Worm (Caenorhabditis elegans) whole organism, L4 larva: ENCODE data around the gene oac-3.

ENCODE experiments used
- F10B5.3 ChIP-seq: sonication (generic microtip); optimal IDR thresholded peaks from 2 replicates; lab custom pipeline; 2016; ENCODE audit warnings: mild to moderate bottlenecking, missing genetic modification characterization, missing compliant biosample characterization
- R02D3.7 ChIP-seq: fragments of 150-350 bp; sonication (generic microtip); optimal IDR thresholded peaks from 3 replicates; lab custom pipeline; 2014; ENCODE audit warnings: missing biosample characterization, missing genetic modification characterization
- T26A8.4 ChIP-seq: fragments of 200-800 bp; sonication (Bioruptor generic); IDR thresholded peaks from 2 replicates; pipeline ENCODE4 v1.3.6; 2022; ENCODE audit warnings: missing genetic modification characterization, missing compliant biosample characterization
- Y48G9A.11 ChIP-seq: fragments of 200-800 bp; sonication (Bioruptor generic); IDR thresholded peaks from 2 replicates; pipeline ENCODE4 v1.3.6; 2022; ENCODE audit warnings: missing genetic modification reagents, missing genetic modification characterization, missing compliant biosample characterization
- ZK337.2 ChIP-seq: fragments of 200-800 bp; sonication (Bioruptor generic); IDR thresholded peaks from 2 replicates; pipeline ENCODE4 v1.3.6; 2022; ENCODE audit warnings: missing genetic modification reagents, missing genetic modification characterization, missing compliant biosample characterization
- aly-2 ChIP-seq: sonication (generic microtip); optimal IDR thresholded peaks from 2 replicates; lab custom pipeline; 2018; ENCODE audit warnings: missing biosample characterization, missing genetic modification characterization
- ama-1 ChIP-seq: fragments of 150-350 bp; optimal IDR thresholded peaks from 2 replicates; lab custom pipeline; 2014; ENCODE audit warnings: inconsistent platforms, mixed read lengths
- arid-1 ChIP-seq: fragments of 200-800 bp; sonication (Bioruptor generic); conservative IDR thresholded peaks from 2 replicates; pipeline ENCODE4 v1.3.6; 2022; ENCODE audit warnings: missing genetic modification reagents, missing genetic modification characterization, missing compliant biosample characterization
- attf-4 ChIP-seq: sonication (generic microtip); optimal IDR thresholded peaks from 3 replicates; lab custom pipeline; 2017; ENCODE audit warnings: missing biosample characterization, missing genetic modification characterization
- ceh-28 ChIP-seq: fragments of 150-350 bp; optimal IDR thresholded peaks from 2 replicates; lab custom pipeline; 2014; ENCODE audit warnings: missing biosample characterization, missing genetic modification reagents, missing genetic modification characterization
- ceh-62 ChIP-seq: sonication (generic microtip); optimal IDR thresholded peaks from 2 replicates; lab custom pipeline; 2017; ENCODE audit warnings: missing biosample characterization, missing genetic modification characterization
- ces-1 ChIP-seq: fragments of 150-350 bp; sonication (generic microtip); optimal IDR thresholded peaks from 4 replicates; lab custom pipeline; 2014; ENCODE audit warnings: missing biosample characterization, missing genetic modification reagents, missing genetic modification characterization
- cey-2 ChIP-seq: sonication (generic microtip); optimal IDR thresholded peaks from 3 replicates; lab custom pipeline; 2017; ENCODE audit warnings: missing genetic modification characterization, mild to moderate bottlenecking, missing compliant biosample characterization, antibody characterized with exemption, borderline replicate concordance; ENCODE audit not compliant: insufficient read depth
- ctbp-1 ChIP-seq: fragments of 200-800 bp; sonication (Bioruptor generic); IDR thresholded peaks from 2 replicates; pipeline ENCODE4 v1.3.6; 2022; ENCODE audit warnings: missing genetic modification reagents, missing genetic modification characterization, missing compliant biosample characterization
- daf-19 ChIP-seq: fragments of 200-800 bp; sonication (Bioruptor generic); conservative IDR thresholded peaks from 2 replicates; pipeline ENCODE4 v1.3.6; 2022; ENCODE audit warnings: missing genetic modification characterization, missing compliant biosample characterization
- daf-8 ChIP-seq: fragments of 200-800 bp; sonication (Bioruptor generic); IDR thresholded peaks from 2 replicates; pipeline ENCODE4 v1.3.6; 2022; ENCODE audit warnings: missing genetic modification characterization, missing compliant biosample characterization
- dmd-6 ChIP-seq: fragments of 200-800 bp; sonication (Bioruptor generic); IDR thresholded peaks from 2 replicates; pipeline ENCODE4 v1.3.6; 2022; ENCODE audit warnings: missing genetic modification reagents, missing genetic modification characterization, missing compliant biosample characterization
- dmd-8 ChIP-seq: fragments of 200-800 bp; sonication (Bioruptor generic); IDR thresholded peaks from 2 replicates; pipeline ENCODE4 v1.3.6; 2022; ENCODE audit warnings: missing genetic modification characterization, missing compliant biosample characterization
- duxl-1 ChIP-seq: sonication (generic microtip); optimal IDR thresholded peaks from 2 replicates; lab custom pipeline; 2016; ENCODE audit warnings: mild to moderate bottlenecking, missing genetic modification characterization, moderate library complexity, missing compliant biosample characterization; ENCODE audit not compliant: poor library complexity
- egl-27 ChIP-seq: sonication (generic microtip); optimal IDR thresholded peaks from 3 replicates; lab custom pipeline; 2017; ENCODE audit warnings: missing biosample characterization, missing genetic modification reagents, missing genetic modification characterization
- fos-1 ChIP-seq: fragments of 150-350 bp; optimal IDR thresholded peaks from 2 replicates; lab custom pipeline; 2014; ENCODE audit warnings: missing biosample characterization, missing genetic modification characterization
- hif-1 ChIP-seq, 2 experiments: sonication (generic microtip); optimal IDR thresholded peaks; 2 replicates each; lab custom pipeline; 2016 to 2017; ENCODE audit warnings: missing compliant biosample characterization in 2 of 2, missing genetic modification characterization in 2 of 2, missing genetic modification reagents in 2 of 2, missing genotype in 2 of 2, mild to moderate bottlenecking in 1 of 2
- hlh-11 ChIP-seq: fragments of 200-800 bp; sonication (Bioruptor generic); optimal IDR thresholded peaks from 2 replicates; lab custom pipeline; 2018; ENCODE audit warnings: mild to moderate bottlenecking, missing genetic modification characterization, missing compliant biosample characterization
- jun-1 ChIP-seq: fragments of 150-350 bp; optimal IDR thresholded peaks from 2 replicates; lab custom pipeline; 2014; ENCODE audit warnings: missing biosample characterization, missing genetic modification reagents, missing genetic modification characterization
- lin-1 ChIP-seq: fragments of 200-800 bp; sonication (Bioruptor generic); IDR thresholded peaks from 2 replicates; pipeline ENCODE4 v1.3.6; 2022; ENCODE audit warnings: missing genetic modification reagents, missing genetic modification characterization, missing compliant biosample characterization
- lin-13 ChIP-seq: fragments of 150-350 bp; optimal IDR thresholded peaks from 2 replicates; lab custom pipeline; 2014; ENCODE audit warnings: missing biosample characterization, missing genetic modification reagents, missing genetic modification characterization
- lin-15B ChIP-seq: fragments of 150-350 bp; sonication (generic microtip); optimal IDR thresholded peaks from 3 replicates; lab custom pipeline; 2014; ENCODE audit warnings: missing biosample characterization, missing genetic modification characterization
- lin-29 ChIP-seq: fragments of 200-800 bp; sonication (Bioruptor generic); IDR thresholded peaks from 2 replicates; pipeline ENCODE4 v1.3.6; 2022; ENCODE audit warnings: missing genetic modification reagents, missing genetic modification characterization, missing compliant biosample characterization
- lin-39 ChIP-seq: fragments of 150-350 bp; optimal IDR thresholded peaks from 2 replicates; lab custom pipeline; 2014; ENCODE audit warnings: missing biosample characterization, missing genetic modification reagents, missing genetic modification characterization
- lsy-2 ChIP-seq, 2 experiments: fragments of 150-350 bp in 1 of 2; sonication (generic microtip) in 1 of 2; optimal IDR thresholded peaks; 2 replicates each; lab custom pipeline; 2014 to 2017; ENCODE audit warnings: missing biosample characterization in 2 of 2, missing genetic modification characterization in 2 of 2
- mep-1 ChIP-seq: fragments of 150-350 bp; sonication (generic microtip); optimal IDR thresholded peaks from 3 replicates; lab custom pipeline; 2014; ENCODE audit warnings: missing biosample characterization, missing genetic modification characterization
- mes-2 ChIP-seq: sonication (generic microtip); optimal IDR thresholded peaks from 2 replicates; lab custom pipeline; 2016; ENCODE audit warnings: missing genotype, mild to moderate bottlenecking, missing genetic modification characterization, missing compliant biosample characterization; ENCODE audit not compliant: poor library complexity, severe bottlenecking
- mxl-3 ChIP-seq: fragments of 200-800 bp; sonication (Bioruptor generic); optimal IDR thresholded peaks from 2 replicates; lab custom pipeline; 2018; ENCODE audit warnings: mild to moderate bottlenecking, missing genetic modification characterization, missing compliant biosample characterization
- nhr-10 ChIP-seq: fragments of 150-350 bp; optimal IDR thresholded peaks from 2 replicates; lab custom pipeline; 2014; ENCODE audit warnings: missing biosample characterization, missing genetic modification characterization
- nhr-11 ChIP-seq: fragments of 150-350 bp; optimal IDR thresholded peaks from 2 replicates; lab custom pipeline; 2014; ENCODE audit warnings: missing biosample characterization, missing genetic modification characterization
- nhr-111 ChIP-seq: fragments of 200-800 bp; sonication (Bioruptor generic); optimal IDR thresholded peaks from 2 replicates; lab custom pipeline; 2018; ENCODE audit warnings: mild to moderate bottlenecking, missing genetic modification characterization, missing compliant biosample characterization
- nhr-25 ChIP-seq: sonication (generic microtip); optimal IDR thresholded peaks from 2 replicates; lab custom pipeline; 2017; ENCODE audit warnings: missing genetic modification characterization, mild to moderate bottlenecking, missing compliant biosample characterization, antibody characterized with exemption, moderate library complexity, borderline replicate concordance; ENCODE audit not compliant: insufficient read depth
- nhr-28 ChIP-seq: fragments of 150-350 bp; optimal IDR thresholded peaks from 2 replicates; lab custom pipeline; 2014; ENCODE audit warnings: missing biosample characterization, missing genetic modification characterization
- nhr-41 ChIP-seq: fragments of 200-800 bp; sonication (Bioruptor generic); IDR thresholded peaks from 2 replicates; pipeline ENCODE4 v1.3.6; 2022; ENCODE audit warnings: missing genetic modification reagents, missing genetic modification characterization, missing compliant biosample characterization
- nhr-42 ChIP-seq: fragments of 200-800 bp; sonication (Bioruptor generic); IDR thresholded peaks from 2 replicates; pipeline ENCODE4 v1.3.6; 2022; ENCODE audit warnings: missing genetic modification characterization, missing compliant biosample characterization
- pha-4 ChIP-seq, 2 experiments: fragments of 150-350 bp in 1 of 2; fragments of 200-800 bp in 1 of 2; sonication (Bioruptor generic) in 1 of 2; IDR thresholded peaks in 1 of 2; optimal IDR thresholded peaks in 1 of 2; 2 replicates each; pipeline versions ENCODE4 v1.3.6 to Lab custom; 2014 to 2022; ENCODE audit warnings: missing genetic modification characterization in 2 of 2, missing genetic modification reagents in 2 of 2, missing biosample characterization in 1 of 2, missing compliant biosample characterization in 1 of 2
- php-3 ChIP-seq: fragments of 200-800 bp; sonication (Bioruptor generic); IDR thresholded peaks from 2 replicates; pipeline ENCODE4 v1.3.6; 2022; ENCODE audit warnings: missing genetic modification reagents, missing genetic modification characterization, missing compliant biosample characterization
- pqm-1 ChIP-seq: sonication (generic microtip); optimal IDR thresholded peaks from 2 replicates; lab custom pipeline; 2017; ENCODE audit warnings: missing biosample characterization, missing genetic modification characterization
- saeg-2 ChIP-seq: fragments of 200-800 bp; sonication (Bioruptor generic); IDR thresholded peaks from 2 replicates; pipeline ENCODE4 v1.3.6; 2022; ENCODE audit warnings: missing genetic modification reagents, missing genetic modification characterization, missing compliant biosample characterization
- set-16 ChIP-seq: fragments of 200-800 bp; sonication (Bioruptor generic); IDR thresholded peaks from 2 replicates; pipeline ENCODE4 v1.3.6; 2022; ENCODE audit warnings: missing genetic modification reagents, missing genetic modification characterization, missing compliant biosample characterization
- snpc-1.2 ChIP-seq: fragments of 200-800 bp; sonication (Bioruptor generic); IDR thresholded peaks from 2 replicates; pipeline ENCODE4 v1.3.6; 2022; ENCODE audit warnings: missing genetic modification reagents, missing genetic modification characterization, missing compliant biosample characterization
- unc-62 ChIP-seq, 3 experiments: fragments of 150-350 bp in 1 of 3; sonication (generic microtip); optimal IDR thresholded peaks in 2 of 3; peaks in 1 of 3; 1 replicate in 1 of 3; 2 replicates in 2 of 3; lab custom pipeline; 2014 to 2017; ENCODE audit warnings: missing biosample characterization in 3 of 3, missing genetic modification characterization in 3 of 3, missing genetic modification reagents in 3 of 3, missing genotype in 1 of 3
- zag-1 ChIP-seq: fragments of 150-350 bp; optimal IDR thresholded peaks from 2 replicates; lab custom pipeline; 2014; ENCODE audit warnings: missing biosample characterization, missing genetic modification characterization
- zfp-2 ChIP-seq: sonication (generic microtip); optimal IDR thresholded peaks from 2 replicates; lab custom pipeline; 2016; ENCODE audit warnings: mild to moderate bottlenecking, missing genetic modification characterization, missing compliant biosample characterization
- ztf-11 ChIP-seq: fragments of 150-350 bp; optimal IDR thresholded peaks from 2 replicates; lab custom pipeline; 2014; ENCODE audit warnings: missing biosample characterization, missing genetic modification characterization

oac-3 gene

ce11 chrV:13909400-13909799 is 10.1 kb downstream of the oac-3 start, which contains the start of gene C06B3.7 (continued):
- TF ChIP-seq ZK337.2 (GFP tag; lab: Robert Waterston, UW) = no peak
- no peak for TF ChIP-seq Y48G9A.11 (GFP tag; lab: Robert Waterston, UW)
- no peak for TF ChIP-seq dmd-8
- peak; percentile 57 for TF ChIP-seq pqm-1 (tag; lab: Kevin White, UChicago)
- peak; percentile 65 for TF ChIP-seq cey-2
- 0 out of 2 replicates have a peak, but pooled peaks have one; percentile 10 for TF ChIP-seq saeg-2 (GFP tag; lab: Robert Waterston, UW)
- peak; percentile 16; the same call in 1 of the 2 replicates for TF ChIP-seq lin-1 (GFP tag; lab: Robert Waterston, UW)
- TF ChIP-seq nhr-42 (GFP tag; lab: Robert Waterston, UW) = no peak
- no peak for TF ChIP-seq lin-15B
- peak; percentile 78 for TF ChIP-seq nhr-10 (tag; lab: Kevin White, UChicago)
- peak; percentile 95 for TF ChIP-seq nhr-28 (tag; lab: Kevin White, UChicago)
- 0 out of 2 replicates have a peak, but pooled peaks have one; percentile 29 for TF ChIP-seq T26A8.4 (GFP tag; lab: Robert Waterston, UW)
- TF ChIP-seq daf-19 (GFP tag; lab: Robert Waterston, UW) = no peak
- TF ChIP-seq nhr-11 (tag; lab: Kevin White, UChicago) = peak; percentile 98
- TF ChIP-seq mxl-3 (GFP tag; lab: Kevin White, UChicago) = peak; percentile 47
- peak in 1 of 2 experiments; percentile 71 for TF ChIP-seq hif-1 (tag; optimal IDR thresholded peaks at IDR 0.05; lab: Kevin White, UChicago)
- TF ChIP-seq lsy-2 (tag; optimal IDR thresholded peaks at IDR 0.05; lab: Kevin White, UChicago) = peak; percentile 63 to 88
- TF ChIP-seq ceh-28 (tag; lab: Kevin White, UChicago) = no peak
- peak; percentile 92 for TF ChIP-seq php-3
- no peak for TF ChIP-seq ztf-11 (tag; lab: Kevin White, UChicago)
- peak; percentile 96 for TF ChIP-seq hlh-11 (tag; lab: Kevin White, UChicago)
- no peak for TF ChIP-seq ceh-62 (tag; lab: Kevin White, UChicago)
- peak; percentile 30; the same call in 1 of the 2 replicates for TF ChIP-seq pha-4 (GFP tag; IDR thresholded peaks at IDR 0.05; lab: Robert Waterston, UW)
- TF ChIP-seq pha-4 (tag; optimal IDR thresholded peaks at IDR 0.05; lab: Kevin White, UChicago) = peak; percentile 41
- peak; percentile 81 for TF ChIP-seq ama-1 (lab: Kevin White, UChicago)
- TF ChIP-seq duxl-1 (tag; lab: Kevin White, UChicago) = no peak
- no peak for TF ChIP-seq lin-29
- TF ChIP-seq set-16 = no peak
- no peak for TF ChIP-seq attf-4 (tag; lab: Kevin White, UChicago)
- no peak for TF ChIP-seq daf-8 (GFP tag; lab: Robert Waterston, UW)
- TF ChIP-seq aly-2 (tag; lab: Kevin White, UChicago) = no peak
- no peak for TF ChIP-seq lin-39
- no peak for TF ChIP-seq nhr-111 (GFP tag; lab: Kevin White, UChicago)
- TF ChIP-seq unc-62 (GFP tag; optimal IDR thresholded peaks at IDR 0.05 in 1 of 2; lab: Kevin White, UChicago) = peak in 1 of 2 experiments; percentile 98
- TF ChIP-seq unc-62 (tag; optimal IDR thresholded peaks at IDR 0.05; lab: Kevin White, UChicago) = no peak
- no peak for TF ChIP-seq egl-27
- peak; percentile 90 for TF ChIP-seq mep-1
- TF ChIP-seq dmd-6 = peak; percentile 95
- no peak for TF ChIP-seq ces-1
- TF ChIP-seq fos-1 (tag; lab: Kevin White, UChicago) = peak; percentile 73
- TF ChIP-seq F10B5.3 = no peak
- TF ChIP-seq zag-1 (tag; lab: Kevin White, UChicago) = no peak
- no peak for TF ChIP-seq zfp-2 (tag; lab: Kevin White, UChicago)
- no peak for TF ChIP-seq arid-1 (GFP tag; lab: Robert Waterston, UW)
- TF ChIP-seq nhr-41 = no peak
- no peak for TF ChIP-seq jun-1 (tag; lab: Kevin White, UChicago)
- peak; percentile 62 for TF ChIP-seq lin-13 (GFP tag; lab: Kevin White, UChicago)
- TF ChIP-seq snpc-1.2 (GFP tag; lab: Robert Waterston, UW) = no peak
- no peak for TF ChIP-seq mes-2 (tag; lab: Kevin White, UChicago)
- peak; percentile 52 for TF ChIP-seq nhr-25 (tag; lab: Kevin White, UChicago)
- TF ChIP-seq ctbp-1 (GFP tag; lab: Robert Waterston, UW) = no peak
- TF ChIP-seq R02D3.7 (tag; lab: Kevin White, UChicago) = no peak
